Worm (Caenorhabditis elegans) whole organism, mixed stage, embryonic: ENCODE data around the gene C06A6.4.

Experiments used
- M03D4.4 ChIP-seq: sonication (generic microtip); optimal IDR thresholded peaks from 2 replicates; lab custom pipeline; 2017; ENCODE audit warnings: mild to moderate bottlenecking, missing genetic modification characterization, missing compliant biosample characterization
- blmp-1 ChIP-seq: fragments of 150-350 bp; optimal IDR thresholded peaks from 2 replicates; lab custom pipeline; 2014; ENCODE audit warnings: missing biosample characterization, missing genetic modification characterization
- ceh-39 ChIP-seq: fragments of 150-350 bp; optimal IDR thresholded peaks from 2 replicates; lab custom pipeline; 2014; ENCODE audit warnings: missing biosample characterization, missing genetic modification characterization
- ceh-43 ChIP-seq: fragments of 200-800 bp; sonication (Bioruptor generic); optimal IDR thresholded peaks from 2 replicates; lab custom pipeline; 2018; ENCODE audit warnings: mild to moderate bottlenecking, missing genetic modification characterization, moderate library complexity, missing compliant biosample characterization
- ceh-83 ChIP-seq: fragments of 200-800 bp; sonication (Bioruptor generic); optimal IDR thresholded peaks from 2 replicates; lab custom pipeline; 2018; ENCODE audit warnings: mild to moderate bottlenecking, missing genetic modification characterization, missing compliant biosample characterization
- ces-1 ChIP-seq: fragments of 150-350 bp; optimal IDR thresholded peaks from 2 replicates; lab custom pipeline; 2014; ENCODE audit warnings: missing biosample characterization, missing genetic modification reagents, missing genetic modification characterization
- drap-1 ChIP-seq: fragments of 200-800 bp; sonication (Bioruptor generic); optimal IDR thresholded peaks from 3 replicates; lab custom pipeline; 2018; ENCODE audit warnings: mild to moderate bottlenecking, missing genetic modification characterization, missing compliant biosample characterization
- elt-1 ChIP-seq: sonication (generic microtip); optimal IDR thresholded peaks from 2 replicates; lab custom pipeline; 2017; ENCODE audit warnings: missing genetic modification characterization, mild to moderate bottlenecking, missing compliant biosample characterization, antibody characterized with exemption, moderate library complexity, borderline replicate concordance; ENCODE audit not compliant: insufficient read depth
- hlh-1 ChIP-seq: fragments of 150-350 bp; optimal IDR thresholded peaks from 2 replicates; lab custom pipeline; 2014; ENCODE audit warnings: missing biosample characterization, missing genetic modification reagents, missing genetic modification characterization
- lin-32 ChIP-seq: fragments of 200-800 bp; sonication (Bioruptor generic); optimal IDR thresholded peaks from 2 replicates; lab custom pipeline; 2018; ENCODE audit warnings: mild to moderate bottlenecking, missing genetic modification characterization, missing compliant biosample characterization
- lsy-2 ChIP-seq: fragments of 150-350 bp; optimal IDR thresholded peaks from 2 replicates; lab custom pipeline; 2014; ENCODE audit warnings: missing biosample characterization, missing genetic modification characterization
- mab-5 ChIP-seq: fragments of 150-350 bp; optimal IDR thresholded peaks from 2 replicates; lab custom pipeline; 2014; ENCODE audit warnings: missing biosample characterization, missing genetic modification characterization
- mep-1 ChIP-seq: fragments of 150-350 bp; optimal IDR thresholded peaks from 2 replicates; lab custom pipeline; 2017; ENCODE audit warnings: missing biosample characterization, missing genetic modification reagents, missing genetic modification characterization, inconsistent platforms
- mls-2 ChIP-seq: sonication (generic microtip); optimal IDR thresholded peaks from 2 replicates; lab custom pipeline; 2016; ENCODE audit warnings: mild to moderate bottlenecking, missing genetic modification characterization, moderate library complexity, missing compliant biosample characterization
- nhr-12 ChIP-seq: fragments of 150-350 bp; optimal IDR thresholded peaks from 2 replicates; lab custom pipeline; 2014; ENCODE audit warnings: missing biosample characterization, missing genetic modification characterization
- nhr-237 ChIP-seq: fragments of 150-350 bp; optimal IDR thresholded peaks from 2 replicates; lab custom pipeline; 2014; ENCODE audit warnings: missing biosample characterization, missing genetic modification characterization
- nhr-76 ChIP-seq: sonication (generic microtip); optimal IDR thresholded peaks from 2 replicates; lab custom pipeline; 2017; ENCODE audit warnings: missing biosample characterization, missing genetic modification characterization
- pha-4 ChIP-seq: fragments of 150-350 bp; optimal IDR thresholded peaks from 2 replicates; lab custom pipeline; 2018; ENCODE audit warnings: missing biosample characterization, missing genetic modification reagents, missing genetic modification characterization
- sem-2 ChIP-seq: fragments of 200-800 bp; sonication (Bioruptor generic); optimal IDR thresholded peaks from 2 replicates; lab custom pipeline; 2018; ENCODE audit warnings: mild to moderate bottlenecking, missing genetic modification characterization, missing compliant biosample characterization
- sptf-1 ChIP-seq: sonication (generic microtip); optimal IDR thresholded peaks from 2 replicates; lab custom pipeline; 2017; ENCODE audit warnings: mild to moderate bottlenecking, missing genetic modification characterization, moderate library complexity, missing compliant biosample characterization
- tbx-8 ChIP-seq: fragments of 200-800 bp; sonication (Bioruptor generic); optimal IDR thresholded peaks from 2 replicates; lab custom pipeline; 2018; ENCODE audit warnings: mild to moderate bottlenecking, missing genetic modification characterization, moderate library complexity, missing compliant biosample characterization
- unc-62 ChIP-seq: fragments of 150-350 bp; optimal IDR thresholded peaks from 2 replicates; lab custom pipeline; 2014; ENCODE audit warnings: missing biosample characterization, missing genetic modification reagents, missing genetic modification characterization
- zip-8 ChIP-seq: fragments of 150-350 bp; optimal IDR thresholded peaks from 2 replicates; lab custom pipeline; 2014; ENCODE audit warnings: missing biosample characterization, missing genetic modification characterization
- ztf-11 ChIP-seq: fragments of 150-350 bp; optimal IDR thresholded peaks from 2 replicates; lab custom pipeline; 2014; ENCODE audit warnings: missing biosample characterization, missing genetic modification characterization

Gene C06A6.4

DNA sequence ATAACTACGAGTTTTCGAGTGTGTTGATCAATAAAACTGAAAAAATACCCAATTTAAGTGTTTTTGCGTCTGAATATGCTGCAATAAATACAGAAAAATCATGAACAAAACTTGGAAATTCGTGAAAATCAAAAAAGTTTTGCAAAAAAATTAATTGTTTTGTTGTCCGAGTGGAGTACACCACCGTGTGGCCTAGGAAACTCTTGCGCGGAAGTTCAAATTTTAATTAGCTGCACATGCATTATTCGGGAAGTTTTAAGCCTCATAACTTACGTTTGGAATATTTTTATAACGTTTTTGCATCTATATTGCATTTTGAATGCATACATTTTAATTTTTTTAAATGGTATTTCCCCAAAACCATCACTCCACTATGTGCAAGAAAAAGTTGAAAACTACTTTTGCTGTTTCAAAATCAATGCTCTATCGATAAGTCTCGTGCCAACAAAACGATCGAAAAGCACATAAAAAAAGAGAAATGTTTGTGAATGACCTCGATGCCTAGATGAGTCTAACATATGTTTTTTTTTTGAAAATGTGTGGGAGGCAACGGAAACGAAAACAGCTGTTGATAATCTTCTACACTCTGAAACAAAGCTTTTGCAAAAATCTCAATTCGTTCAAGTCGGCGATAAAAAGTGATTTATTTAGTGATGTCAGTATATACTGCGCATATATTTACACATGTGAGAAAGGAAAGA is 12.5 kb downstream of the C06A6.4 start:
- TF ChIP-seq hlh-1 (tag; lab: Kevin White, UChicago) (peak; percentile 44), mab-5 (tag; lab: Kevin White, UChicago) (no peak), ceh-43 (GFP tag; lab: Kevin White, UChicago) (peak; percentile 30), mep-1 (tag; lab: Kevin White, UChicago) (peak; percentile 9)

DNA sequence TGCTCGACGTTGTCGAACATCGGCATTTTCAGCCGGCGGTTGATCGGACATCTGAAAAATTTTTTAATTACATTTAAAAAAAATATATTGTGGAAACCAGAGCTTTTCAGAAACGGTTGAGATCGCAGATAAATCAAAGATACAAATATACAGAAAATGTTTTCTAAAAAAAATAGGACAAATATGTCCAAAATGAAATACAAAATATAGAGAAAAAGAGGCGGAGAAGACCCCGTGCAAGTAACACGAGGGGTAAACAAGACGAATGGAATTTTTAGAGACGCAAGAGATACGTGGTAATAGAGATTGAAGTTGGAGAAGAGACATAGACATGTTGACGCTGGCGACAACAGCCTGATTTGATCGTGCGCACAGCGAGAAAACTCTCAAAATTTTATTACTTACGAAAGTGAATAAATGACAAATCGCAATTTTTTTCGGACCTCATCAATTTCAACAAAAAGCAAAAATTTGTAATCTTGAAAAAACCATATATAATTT is 13.4 kb downstream of the C06A6.4 start, which contains the start of gene cdgs-1:
TSS of gene cdgs-1 (minus strand) at position 51 of the 501 bp plus-strand sequence.
- TF ChIP-seq blmp-1 (tag; lab: Kevin White, UChicago) (no peak), unc-62 (GFP tag; lab: Kevin White, UChicago) (peak; percentile 36), ces-1 (peak; percentile 83), tbx-8 (GFP tag; lab: Kevin White, UChicago) (no peak)

DNA sequence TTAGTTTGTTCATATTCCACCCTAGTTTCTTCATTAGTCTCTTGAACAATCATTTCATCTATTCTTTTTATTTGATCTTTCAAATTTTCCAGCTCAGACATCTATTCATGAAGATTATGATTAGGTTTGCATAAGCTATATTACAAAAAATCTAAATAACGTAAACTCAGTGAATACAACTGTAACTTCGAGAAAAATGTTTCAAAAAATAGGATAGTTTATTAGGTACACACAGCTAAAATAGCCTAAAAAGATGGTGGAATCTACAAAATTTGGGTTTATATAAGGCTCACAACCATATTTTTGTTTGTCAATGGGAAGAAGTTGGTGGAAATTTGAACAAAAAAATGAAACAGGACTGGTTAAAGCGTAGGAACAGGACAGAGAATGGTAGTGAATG is 16.4 kb downstream of the C06A6.4 start, which contains the start of gene zgpa-1:
TSS of gene zgpa-1 (minus strand) at position 101 of the 400 bp plus-strand sequence.
- TF ChIP-seq zip-8 (tag; lab: Kevin White, UChicago) (no peak), ceh-39 (tag; lab: Kevin White, UChicago) (no peak), sptf-1 (tag; lab: Kevin White, UChicago) (no peak), pha-4 (no peak), mls-2 (tag; lab: Kevin White, UChicago) (no peak), ces-1 (no peak), lsy-2 (no peak), nhr-12 (tag; lab: Kevin White, UChicago) (no peak), nhr-237 (tag; lab: Kevin White, UChicago) (no peak), sem-2 (GFP tag; lab: Kevin White, UChicago) (no peak), nhr-76 (tag; lab: Kevin White, UChicago) (no peak), mep-1 (tag; lab: Kevin White, UChicago) (no peak)

DNA sequence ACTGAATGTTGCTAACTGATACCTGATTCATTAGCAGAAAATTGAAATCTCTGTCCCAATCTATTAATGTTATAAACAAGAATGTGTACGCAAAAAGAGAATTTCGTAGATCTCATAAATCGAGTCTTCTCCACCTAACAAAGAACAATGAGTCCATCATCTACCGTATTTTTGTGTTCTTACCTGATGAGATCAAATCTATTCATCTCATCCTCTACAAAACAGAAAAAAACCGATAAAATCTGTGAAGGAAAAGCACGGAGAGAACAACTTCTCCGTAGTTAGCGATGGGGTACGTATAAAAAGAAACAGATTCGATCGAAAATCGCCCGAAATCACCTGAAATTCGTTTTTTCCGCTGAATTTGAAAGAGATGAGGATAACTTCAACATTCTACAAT is 20.5 kb downstream of the C06A6.4 start, which contains the start of gene C33H5.1:
TSS of gene C33H5.1 (plus strand) at position 330 of the 400 bp plus-strand sequence.
- TF ChIP-seq ceh-83 (no peak), sem-2 (GFP tag; lab: Kevin White, UChicago) (no peak), mls-2 (tag; lab: Kevin White, UChicago) (no peak), elt-1 (tag; lab: Kevin White, UChicago) (peak; percentile 88)

DNA sequence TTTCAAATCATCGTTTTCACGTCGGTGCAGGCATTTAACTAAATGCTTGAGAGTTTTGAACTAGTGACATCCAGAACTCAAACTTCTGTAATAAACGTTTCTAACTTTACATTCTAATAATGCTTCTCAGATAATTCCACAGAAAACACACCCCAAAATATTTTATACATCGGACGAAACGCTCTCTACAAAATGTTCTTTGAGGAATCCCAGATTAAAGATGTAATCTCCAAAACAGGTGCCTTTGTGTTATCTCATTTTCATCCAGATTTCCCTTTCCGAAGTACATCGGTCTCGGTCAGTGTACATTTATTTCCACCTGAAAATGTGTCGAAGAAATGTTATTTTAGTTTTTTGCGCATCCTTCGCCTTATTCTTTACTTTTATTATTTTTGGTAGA is 24.4 kb downstream of the C06A6.4 start, which contains the start of gene C33H5.2:
TSS of gene C33H5.2 (plus strand) at position 301 of the 400 bp plus-strand sequence.
- TF ChIP-seq ceh-83 (no peak), elt-1 (tag; lab: Kevin White, UChicago) (peak; percentile 64)

DNA sequence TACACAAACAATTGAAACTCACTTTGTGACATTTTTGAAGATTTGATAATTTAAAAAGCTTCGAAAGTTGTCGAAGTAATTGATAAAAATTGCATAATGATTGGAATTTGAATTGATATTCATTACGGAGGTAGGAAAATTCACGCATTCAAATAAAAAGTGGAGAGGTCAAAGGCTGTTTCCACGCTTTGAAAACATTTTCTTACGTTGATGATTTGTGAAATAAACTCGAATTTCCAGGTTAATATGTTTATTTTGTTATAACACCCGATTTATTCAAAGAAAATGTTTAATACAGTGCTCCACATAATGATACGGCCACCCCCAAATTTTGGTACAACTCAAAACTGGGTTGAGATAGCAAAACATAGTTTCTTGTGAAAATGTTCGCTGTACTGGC is 25.8 kb downstream of the C06A6.4 start, which contains the start of gene C33H5.16:
TSS of gene C33H5.16 (minus strand) at position 101 of the 400 bp plus-strand sequence.
- TF ChIP-seq mab-5 (tag; lab: Kevin White, UChicago), result no peak
- no peak for TF ChIP-seq ztf-11

DNA sequence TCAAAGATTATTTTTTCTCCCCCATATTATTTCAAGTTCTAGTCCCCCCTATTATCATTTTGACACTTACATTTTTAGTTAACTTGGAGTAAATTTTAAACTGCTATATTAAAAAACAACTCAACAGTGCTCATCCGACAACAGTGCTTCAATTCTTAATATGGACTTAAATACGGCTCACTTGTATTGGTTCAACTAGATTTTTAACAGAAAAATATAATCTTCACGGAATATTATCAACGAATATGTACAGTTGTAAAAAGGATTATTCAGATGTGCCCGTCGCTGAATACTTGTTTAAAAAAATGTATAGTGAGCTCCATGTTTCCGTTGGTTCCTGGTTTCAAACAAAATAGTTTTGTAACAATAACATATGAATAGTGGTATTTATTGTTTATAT is 28.8 kb downstream of the C06A6.4 start:
- TF ChIP-seq mls-2 (tag; lab: Kevin White, UChicago) (no peak), mab-5 (tag; lab: Kevin White, UChicago) (no peak), lin-32 (GFP tag; lab: Kevin White, UChicago) (no peak), drap-1 (GFP tag; lab: Kevin White, UChicago) (no peak), sptf-1 (tag; lab: Kevin White, UChicago) (no peak), M03D4.4 (tag; lab: Kevin White, UChicago) (no peak), ceh-39 (tag; lab: Kevin White, UChicago) (no peak)
- TF ChIP-seq, all 35 proteins: peak for 0
